Fruit fly (Drosophila melanogaster): ENCODE data around the gene CG7368.
A peak's percentile ranks its signal among the peaks of the same experiment; 100 is the strongest.

Gene CG7368

dm6 chr3L:11609153-11609809 is 12.3 kb downstream of the CG7368 start, which contains the start of gene Duba (continued):
- TF ChIP-seq Hr51 (GFP tag; optimal IDR thresholded peaks at IDR 0.05) (no peak), corto (GFP tag; optimal IDR thresholded peaks at IDR 0.05) (no peak), Myb (GFP tag; optimal IDR thresholded peaks at IDR 0.05) (peak; percentile 40), CG11723 (GFP tag; optimal IDR thresholded peaks at IDR 0.05) (no peak), gfzf (GFP tag; optimal IDR thresholded peaks at IDR 0.05) (peak; percentile 86), CG2120 (GFP tag; optimal IDR thresholded peaks at IDR 0.05) (no peak), danr (GFP tag; IDR thresholded peaks at IDR 0.05) (no peak), Aef1 (GFP tag; IDR thresholded peaks at IDR 0.05) (no peak), CG8290 (GFP tag; optimal IDR thresholded peaks at IDR 0.05) (no peak), CG8290 (tag; optimal IDR thresholded peaks at IDR 0.05) (no peak), pita (GFP tag; optimal IDR thresholded peaks at IDR 0.05) (peak; percentile 63), Usf (GFP tag; optimal IDR thresholded peaks at IDR 0.05) (no peak), CG2129 (GFP tag; IDR thresholded peaks at IDR 0.05; ENCODE audit: partially characterized antibody) (no peak), ewg (GFP tag; optimal IDR thresholded peaks at IDR 0.05) (no peak), Bdp1 (GFP tag; optimal IDR thresholded peaks at IDR 0.05) (no peak), luna (GFP tag; optimal IDR thresholded peaks at IDR 0.05) (no peak), CG1792 (GFP tag; optimal IDR thresholded peaks at IDR 0.05) (no peak), bcd (GFP tag; optimal IDR thresholded peaks at IDR 0.05) (no peak), CG11504 (tag; optimal IDR thresholded peaks at IDR 0.05) (peak; percentile 83), tx (GFP tag; optimal IDR thresholded peaks at IDR 0.05) (no peak), lbe (GFP tag; optimal IDR thresholded peaks at IDR 0.05) (no peak), Ptx1 (GFP tag; IDR thresholded peaks at IDR 0.05) (peak; percentile 27; the same call in 1 of the 2 replicates), BEAF-32 (GFP tag; optimal IDR thresholded peaks at IDR 0.05) (peak; percentile 39), CG4404 (GFP tag; IDR thresholded peaks at IDR 0.05) (no peak), MBD-R2 (GFP tag; IDR thresholded peaks at IDR 0.05) (peak; percentile 27; the same call in 1 of the 2 replicates), CG14050 (GFP tag; IDR thresholded peaks at IDR 0.05) (no peak), Kr (GFP tag; optimal IDR thresholded peaks at IDR 0.05) (no peak), zen (tag; optimal IDR thresholded peaks at IDR 0.05) (peak; percentile 10), org-1 (GFP tag; optimal IDR thresholded peaks at IDR 0.05) (no peak), sens (GFP tag) (peak; percentile 87), CG11247 (GFP tag; IDR thresholded peaks at IDR 0.05) (no peak), bab2 (GFP tag; optimal IDR thresholded peaks at IDR 0.05) (no peak), lmd (GFP tag; IDR thresholded peaks at IDR 0.05) (no peak), sug (tag; optimal IDR thresholded peaks at IDR 0.05) (no peak), ssp (GFP tag; IDR thresholded peaks at IDR 0.05) (peak; percentile 95), slbo (GFP tag; IDR thresholded peaks at IDR 0.05) (peak; percentile 42; the same call in 1 of the 2 replicates), CG8281 (tag; optimal IDR thresholded peaks at IDR 0.05) (no peak), CTCF (GFP tag; optimal IDR thresholded peaks at IDR 0.05) (peak; percentile 73), CG14965 (GFP tag; optimal IDR thresholded peaks at IDR 0.05; ENCODE audit: borderline replicate concordance) (no peak), CG6689 (GFP tag; IDR thresholded peaks at IDR 0.05) (no peak), CG18476 (GFP tag; optimal IDR thresholded peaks at IDR 0.05) (no peak), CG1024 (GFP tag; IDR thresholded peaks at IDR 0.05) (peak; percentile 59; the same call in 1 of the 2 replicates), ato (GFP tag; IDR thresholded peaks at IDR 0.05; ENCODE audit: partially characterized antibody) (no peak), klu (GFP tag; IDR thresholded peaks at IDR 0.05) (no peak), CG32532 (GFP tag; IDR thresholded peaks at IDR 0.05) (peak; percentile 11; the same call in 1 of the 2 replicates), tll (GFP tag; optimal IDR thresholded peaks at IDR 0.05) (no peak), CG6654 (GFP tag; optimal IDR thresholded peaks at IDR 0.05) (no peak), CG15514 (GFP tag; optimal IDR thresholded peaks at IDR 0.05) (peak; percentile 13), CG2678 (tag; optimal IDR thresholded peaks at IDR 0.05) (no peak), Opbp (GFP tag; IDR thresholded peaks at IDR 0.05; ENCODE audit: partially characterized antibody) (0 out of 3 replicates have a peak, but pooled peaks have one; percentile 28), CG14014 (GFP tag; IDR thresholded peaks at IDR 0.05) (no peak)

Measured in whole organism, embryonic.